Fruit fly (Drosophila melanogaster): Measurements from ENCODE around the gene mRpL1.

dm6 chr3R:8310678-8311077, 9.4 kb downstream of the mRpL1 start, which contains the start of gene CG11693:
- TF ChIP-seq Hr4 (GFP tag; optimal IDR thresholded peaks at IDR 0.05) (no peak), Sox102F (GFP tag; optimal IDR thresholded peaks at IDR 0.05) (no peak), CG4318 (GFP tag; optimal IDR thresholded peaks at IDR 0.05) (no peak), acj6 (GFP tag; optimal IDR thresholded peaks at IDR 0.05) (no peak), CG6854 (GFP tag; optimal IDR thresholded peaks at IDR 0.05) (no peak), CG6163 (GFP tag; IDR thresholded peaks at IDR 0.05) (no peak), fkh (GFP tag; optimal IDR thresholded peaks at IDR 0.05) (no peak), CG8319 (GFP tag; optimal IDR thresholded peaks at IDR 0.05) (no peak), fd85E (GFP tag; optimal IDR thresholded peaks at IDR 0.05) (no peak)
